Worm (Caenorhabditis elegans): ENCODE results near the gene Y6E2A.10.

DNA sequence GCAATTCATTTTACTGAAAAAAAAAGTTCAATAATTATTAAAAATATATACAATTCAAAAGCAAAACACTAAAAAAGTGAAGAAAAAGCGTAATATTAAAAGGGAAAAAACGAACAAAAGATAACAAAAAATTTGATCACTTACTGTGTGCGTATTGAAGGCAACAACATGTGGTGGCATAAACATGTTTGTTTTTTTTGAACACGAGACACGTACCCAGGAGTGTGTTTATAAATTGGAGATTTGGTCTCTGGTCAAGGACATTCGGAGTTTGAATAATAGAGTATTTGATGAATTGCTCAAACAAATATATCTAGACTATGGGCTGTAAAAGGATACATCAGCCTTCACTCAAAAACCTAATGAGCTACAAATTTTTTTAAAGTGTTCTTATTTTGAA, 14.7 kb downstream of the Y6E2A.10 start:
- TF ChIP-seq snpc-4 (tag; optimal IDR thresholded peaks at IDR 0.05) (no peak), hlh-1 (tag; optimal IDR thresholded peaks at IDR 0.05) (no peak), mab-5 (tag; optimal IDR thresholded peaks at IDR 0.05) (no peak), lin-32 (GFP tag; optimal IDR thresholded peaks at IDR 0.05) (no peak), ceh-39 (tag; optimal IDR thresholded peaks at IDR 0.05) (no peak), elt-1 (tag; optimal IDR thresholded peaks at IDR 0.05; ENCODE audit: borderline replicate concordance, insufficient read depth) (no peak), nhr-12 (tag; optimal IDR thresholded peaks at IDR 0.05) (no peak), ham-2 (GFP tag; optimal IDR thresholded peaks at IDR 0.05) (no peak), unc-39 (tag; optimal IDR thresholded peaks at IDR 0.05) (no peak), nhr-237 (tag; optimal IDR thresholded peaks at IDR 0.05) (no peak), unc-62 (GFP tag; optimal IDR thresholded peaks at IDR 0.05) (no peak), pha-4 (tag; optimal IDR thresholded peaks at IDR 0.05) (no peak)

Measured in whole organism, mixed stage, embryonic.